Worm (Caenorhabditis elegans) whole organism, L2 larva: ENCODE data around the gene F18E9.8.

ENCODE experiments used
- aly-2 ChIP-seq: fragments of 150-350 bp; optimal IDR thresholded peaks from 2 replicates; lab custom pipeline; 2014; ENCODE audit warnings: missing biosample characterization, missing genetic modification characterization
- ama-1 ChIP-seq: fragments of 150-350 bp; optimal IDR thresholded peaks from 2 replicates; lab custom pipeline; 2018; ENCODE audit warnings: inconsistent platforms
- dmd-4 ChIP-seq: sonication (generic microtip); optimal IDR thresholded peaks from 2 replicates; lab custom pipeline; 2017; ENCODE audit warnings: missing biosample characterization, missing genetic modification characterization
- gmeb-1 ChIP-seq: fragments of 150-350 bp; optimal IDR thresholded peaks from 2 replicates; lab custom pipeline; 2014; ENCODE audit warnings: missing biosample characterization, missing genetic modification characterization
- nhr-21 ChIP-seq: fragments of 150-350 bp; optimal IDR thresholded peaks from 2 replicates; lab custom pipeline; 2014; ENCODE audit warnings: missing biosample characterization, missing genetic modification characterization
- nhr-77 ChIP-seq: fragments of 150-350 bp; optimal IDR thresholded peaks from 2 replicates; lab custom pipeline; 2014; ENCODE audit warnings: missing biosample characterization, missing genetic modification characterization
- ztf-1 ChIP-seq: fragments of 200-800 bp; sonication (Bioruptor generic); conservative IDR thresholded peaks from 2 replicates; pipeline ENCODE4 v1.3.6; 2022; ENCODE audit warnings: missing genetic modification characterization, missing compliant biosample characterization

ce11 chrX:8613053-8613452, 31.7 kb upstream of the F18E9.8 start, which contains the start of gene K01A12.2:
- no peak for TF ChIP-seq aly-2 (tag; lab: Kevin White, UChicago)
- no peak for TF ChIP-seq nhr-77
- TF ChIP-seq ama-1 (lab: Kevin White, UChicago) = no peak
- no peak for TF ChIP-seq gmeb-1 (tag; lab: Kevin White, UChicago)
- TF ChIP-seq nhr-21 = no peak
- no peak for TF ChIP-seq dmd-4 (tag; lab: Kevin White, UChicago)
- no peak for TF ChIP-seq ztf-1 (GFP tag; lab: Robert Waterston, UW)
